Worm (Caenorhabditis elegans) whole organism, late embryonic: Measurements from ENCODE around the gene cec-1.

Experiments used
- C38D4.7 ChIP-seq: fragments of 200-800 bp; sonication (Bioruptor generic); optimal IDR thresholded peaks from 2 replicates; lab custom pipeline; 2018; ENCODE audit warnings: mild to moderate bottlenecking, missing genetic modification characterization, moderate library complexity, missing compliant biosample characterization
- K02D7.2 ChIP-seq: sonication (generic microtip); optimal IDR thresholded peaks from 2 replicates; lab custom pipeline; 2017; ENCODE audit warnings: mild to moderate bottlenecking, missing genetic modification characterization, missing compliant biosample characterization
- ahr-1 ChIP-seq: sonication (generic microtip); optimal IDR thresholded peaks from 2 replicates; lab custom pipeline; 2016; ENCODE audit warnings: missing genetic modification characterization, missing compliant biosample characterization
- ceh-19 ChIP-seq: fragments of 200-800 bp; sonication (Bioruptor generic); optimal IDR thresholded peaks from 2 replicates; lab custom pipeline; 2018; ENCODE audit warnings: mild to moderate bottlenecking, missing genetic modification characterization, missing compliant biosample characterization
- ceh-2 ChIP-seq: sonication (generic microtip); optimal IDR thresholded peaks from 2 replicates; lab custom pipeline; 2016; ENCODE audit warnings: missing genotype, missing genetic modification characterization, missing compliant biosample characterization
- ceh-22 ChIP-seq: sonication (generic microtip); optimal IDR thresholded peaks from 2 replicates; lab custom pipeline; 2017; ENCODE audit warnings: missing biosample characterization, missing genetic modification characterization
- ceh-24 ChIP-seq: sonication (generic microtip); optimal IDR thresholded peaks from 2 replicates; lab custom pipeline; 2016; ENCODE audit warnings: mild to moderate bottlenecking, missing genetic modification characterization, missing compliant biosample characterization
- ceh-30 ChIP-seq: fragments of 150-350 bp; optimal IDR thresholded peaks from 2 replicates; lab custom pipeline; 2014; ENCODE audit warnings: missing biosample characterization, missing genetic modification characterization
- ceh-45 ChIP-seq: fragments of 200-800 bp; sonication (Bioruptor generic); IDR thresholded peaks from 2 replicates; pipeline ENCODE4 v1.3.6; 2022; ENCODE audit warnings: missing genetic modification reagents, missing genetic modification characterization, missing compliant biosample characterization
- ceh-48 ChIP-seq: sonication (generic microtip); optimal IDR thresholded peaks from 2 replicates; lab custom pipeline; 2016; ENCODE audit warnings: missing genetic modification characterization, inconsistent platforms, missing compliant biosample characterization
- che-1 ChIP-seq: sonication (generic microtip); optimal IDR thresholded peaks from 2 replicates; lab custom pipeline; 2016; ENCODE audit warnings: mild to moderate bottlenecking, missing genetic modification characterization, missing compliant biosample characterization
- dmd-4 ChIP-seq: sonication (generic microtip); optimal IDR thresholded peaks from 2 replicates; lab custom pipeline; 2016; ENCODE audit warnings: borderline replicate concordance, missing genetic modification characterization, missing compliant biosample characterization
- dve-1 ChIP-seq: sonication (generic microtip); optimal IDR thresholded peaks from 2 replicates; lab custom pipeline; 2017; ENCODE audit warnings: antibody characterized with exemption, mild to moderate bottlenecking, missing genetic modification characterization, missing compliant biosample characterization
- elt-2 ChIP-seq: sonication (generic microtip); optimal IDR thresholded peaks from 2 replicates; lab custom pipeline; 2016; ENCODE audit warnings: missing genetic modification reagents, missing genetic modification characterization, missing compliant biosample characterization
- elt-4 ChIP-seq: sonication (generic microtip); optimal IDR thresholded peaks from 2 replicates; lab custom pipeline; 2016; ENCODE audit warnings: missing genetic modification characterization, missing compliant biosample characterization
- ets-4 ChIP-seq: sonication (generic microtip); optimal IDR thresholded peaks from 2 replicates; lab custom pipeline; 2016; ENCODE audit warnings: missing genetic modification characterization, missing compliant biosample characterization
- eyg-1 ChIP-seq: sonication (generic microtip); optimal IDR thresholded peaks from 2 replicates; lab custom pipeline; 2016; ENCODE audit warnings: missing genotype, missing genetic modification characterization, missing compliant biosample characterization
- fax-1 ChIP-seq: sonication (generic microtip); optimal IDR thresholded peaks from 2 replicates; lab custom pipeline; 2016; ENCODE audit warnings: missing genotype, missing genetic modification characterization, missing compliant biosample characterization
- hlh-6 ChIP-seq: sonication (generic microtip); optimal IDR thresholded peaks from 2 replicates; lab custom pipeline; 2016; ENCODE audit warnings: missing genotype, missing genetic modification characterization, missing compliant biosample characterization
- hlh-8 ChIP-seq: sonication (generic microtip); optimal IDR thresholded peaks from 2 replicates; lab custom pipeline; 2016; ENCODE audit warnings: missing genotype, missing genetic modification characterization, missing compliant biosample characterization
- lim-6 ChIP-seq: sonication (generic microtip); optimal IDR thresholded peaks from 2 replicates; lab custom pipeline; 2016; ENCODE audit warnings: missing genetic modification characterization, missing compliant biosample characterization
- lin-11 ChIP-seq: fragments of 200-800 bp; sonication (Bioruptor generic); optimal IDR thresholded peaks from 2 replicates; lab custom pipeline; 2018; ENCODE audit warnings: mild to moderate bottlenecking, missing genetic modification characterization, missing compliant biosample characterization
- nfya-1 ChIP-seq: sonication (generic microtip); optimal IDR thresholded peaks from 2 replicates; lab custom pipeline; 2017; ENCODE audit warnings: missing genetic modification characterization, mild to moderate bottlenecking, missing compliant biosample characterization, antibody characterized with exemption, moderate library complexity
- nhr-232 ChIP-seq: sonication (generic microtip); optimal IDR thresholded peaks from 2 replicates; lab custom pipeline; 2016; ENCODE audit warnings: missing genetic modification characterization, missing compliant biosample characterization
- odd-2 ChIP-seq: sonication (generic microtip); optimal IDR thresholded peaks from 2 replicates; lab custom pipeline; 2017; ENCODE audit warnings: antibody characterized with exemption, mild to moderate bottlenecking, missing genetic modification characterization, missing compliant biosample characterization
- pag-3 ChIP-seq: sonication (generic microtip); optimal IDR thresholded peaks from 2 replicates; lab custom pipeline; 2016; ENCODE audit warnings: missing compliant biosample characterization, missing genetic modification characterization, borderline replicate concordance
- pat-9 ChIP-seq: fragments of 200-800 bp; sonication (Bioruptor generic); optimal IDR thresholded peaks from 2 replicates; lab custom pipeline; 2018; ENCODE audit warnings: mild to moderate bottlenecking, missing genetic modification characterization, moderate library complexity, missing compliant biosample characterization
- pax-1 ChIP-seq: fragments of 150-350 bp; optimal IDR thresholded peaks from 2 replicates; lab custom pipeline; 2014; ENCODE audit warnings: missing biosample characterization, missing genetic modification characterization
- pha-2 ChIP-seq: sonication (generic microtip); optimal IDR thresholded peaks from 2 replicates; lab custom pipeline; 2017; ENCODE audit warnings: mild to moderate bottlenecking, missing genetic modification characterization, missing compliant biosample characterization
- pha-4 ChIP-seq: fragments of 150-350 bp; optimal IDR thresholded peaks from 2 replicates; lab custom pipeline; 2018; ENCODE audit warnings: missing biosample characterization, missing genetic modification reagents, missing genetic modification characterization
- pqm-1 ChIP-seq: sonication (generic microtip); optimal IDR thresholded peaks from 2 replicates; lab custom pipeline; 2016; ENCODE audit warnings: missing genetic modification characterization, missing compliant biosample characterization
- ref-2 ChIP-seq: sonication (generic microtip); optimal IDR thresholded peaks from 2 replicates; lab custom pipeline; 2016; ENCODE audit warnings: missing genetic modification characterization, missing compliant biosample characterization
- rnt-1 ChIP-seq: sonication (generic microtip); optimal IDR thresholded peaks from 2 replicates; lab custom pipeline; 2016; ENCODE audit warnings: missing genetic modification characterization, missing compliant biosample characterization
- sox-2 ChIP-seq: fragments of 200-800 bp; sonication (Bioruptor generic); IDR thresholded peaks from 2 replicates; pipeline ENCODE4 v1.3.6; 2022; ENCODE audit warnings: missing genetic modification reagents, missing genetic modification characterization, missing compliant biosample characterization
- unc-3 ChIP-seq, 2 experiments: fragments of 200-800 bp in 1 of 2; sonication (Bioruptor generic) in 1 of 2; sonication (generic microtip) in 1 of 2; conservative IDR thresholded peaks in 1 of 2; optimal IDR thresholded peaks in 1 of 2; 2 replicates each; pipeline versions ENCODE4 v1.3.6 to Lab custom; 2016 to 2022; ENCODE audit warnings: missing compliant biosample characterization in 2 of 2, missing genetic modification characterization in 2 of 2, missing genetic modification reagents in 1 of 2
- unc-42 ChIP-seq: sonication (generic microtip); optimal IDR thresholded peaks from 2 replicates; lab custom pipeline; 2016; ENCODE audit warnings: missing genotype, missing genetic modification characterization, missing compliant biosample characterization
- ztf-16 ChIP-seq: sonication (generic microtip); optimal IDR thresholded peaks from 2 replicates; lab custom pipeline; 2017; ENCODE audit warnings: missing genetic modification characterization, missing compliant biosample characterization

Gene cec-1

ce11 chrIII:8429035-8429434, 2.9 kb downstream of the cec-1 start, which contains the start of gene ZK1236.1:
Gene ZK1236.1 (plus strand): TSS chrIII:8429297.
- no peak for TF ChIP-seq ahr-1
- no peak for TF ChIP-seq elt-2 (tag; lab: Kevin White, UChicago)
- TF ChIP-seq pag-3 (tag; lab: Kevin White, UChicago): no peak
- TF ChIP-seq ets-4 (tag; lab: Kevin White, UChicago): no peak
- TF ChIP-seq pax-1: no peak
- TF ChIP-seq K02D7.2 (tag; lab: Kevin White, UChicago): no peak
- TF ChIP-seq unc-3 (GFP tag; conservative IDR thresholded peaks at IDR 0.05; lab: Robert Waterston, UW): no peak
- no peak for TF ChIP-seq unc-3 (tag; optimal IDR thresholded peaks at IDR 0.05; lab: Kevin White, UChicago)
- TF ChIP-seq pha-2 (tag; lab: Kevin White, UChicago): no peak
- no peak for TF ChIP-seq hlh-6 (tag; lab: Kevin White, UChicago)
- no peak for TF ChIP-seq pqm-1 (tag; lab: Kevin White, UChicago)
- TF ChIP-seq sox-2: no peak
- no peak for TF ChIP-seq hlh-8 (tag; lab: Kevin White, UChicago)
- TF ChIP-seq ztf-16 (tag; lab: Kevin White, UChicago): no peak
- no peak for TF ChIP-seq ceh-45
- TF ChIP-seq ceh-48 (tag; lab: Kevin White, UChicago): no peak
- no peak for TF ChIP-seq lin-11 (tag; lab: Kevin White, UChicago)
- no peak for TF ChIP-seq fax-1
- no peak for TF ChIP-seq pat-9 (tag; lab: Kevin White, UChicago)

- TF ChIP-seq ceh-2 (tag; lab: Kevin White, UChicago) (no peak), hlh-6 (tag; lab: Kevin White, UChicago) (no peak), nhr-232 (no peak), rnt-1 (no peak), ztf-16 (tag; lab: Kevin White, UChicago) (no peak), pag-3 (tag; lab: Kevin White, UChicago) (no peak), unc-3 (GFP tag; conservative IDR thresholded peaks at IDR 0.05; lab: Robert Waterston, UW) (no peak), unc-3 (tag; optimal IDR thresholded peaks at IDR 0.05; lab: Kevin White, UChicago) (no peak), ceh-24 (tag; lab: Kevin White, UChicago) (no peak), ceh-30 (tag; lab: Kevin White, UChicago) (no peak), unc-42 (no peak), ceh-22 (no peak), pha-2 (tag; lab: Kevin White, UChicago) (no peak), lim-6 (tag; lab: Kevin White, UChicago) (no peak), odd-2 (tag; lab: Kevin White, UChicago) (no peak), che-1 (tag; lab: Kevin White, UChicago) (no peak), ceh-19 (GFP tag; lab: Kevin White, UChicago) (no peak), C38D4.7 (GFP tag; lab: Kevin White, UChicago) (no peak), dve-1 (tag; lab: Kevin White, UChicago) (no peak), eyg-1 (tag; lab: Kevin White, UChicago) (no peak), pha-4 (tag; lab: Kevin White, UChicago) (no peak)
- TF ChIP-seq, all 69 proteins: peak for 0
Observed at ce11 chrIII:8429497-8429896, 3.4 kb downstream of the cec-1 start.

ce11 chrIII:8432143-8432542, 6.0 kb downstream of the cec-1 start, which contains the start of gene ZK1236.5:
Gene ZK1236.5 (minus strand): TSS chrIII:8432214.
- TF ChIP-seq nfya-1 (peak; percentile 26), ref-2 (no peak), dmd-4 (tag; lab: Kevin White, UChicago) (no peak), ceh-30 (tag; lab: Kevin White, UChicago) (no peak), che-1 (tag; lab: Kevin White, UChicago) (no peak), elt-4 (tag; lab: Kevin White, UChicago) (no peak)
